Worm (Caenorhabditis elegans): ENCODE results near the gene C44B7.7.
A peak's percentile ranks its signal among the peaks of the same experiment; 100 is the strongest.

The C44B7.7 gene

ce11 chrII:6926054-6926453, 46.1 kb upstream of the C44B7.7 start:
- TF ChIP-seq nhr-2 (tag; optimal IDR thresholded peaks at IDR 0.05) (peak; percentile 76), sem-2 (GFP tag; optimal IDR thresholded peaks at IDR 0.05) (no peak), zip-8 (tag; optimal IDR thresholded peaks at IDR 0.05) (peak; percentile 20), bed-3 (GFP tag; optimal IDR thresholded peaks at IDR 0.05) (no peak), pha-4 (tag; optimal IDR thresholded peaks at IDR 0.05) (peak; percentile 57), unc-62 (GFP tag; optimal IDR thresholded peaks at IDR 0.05) (peak; percentile 27), ham-2 (GFP tag; optimal IDR thresholded peaks at IDR 0.05) (peak; percentile 65), elt-1 (tag; optimal IDR thresholded peaks at IDR 0.05; ENCODE audit: borderline replicate concordance, insufficient read depth) (no peak), lin-13 (tag; optimal IDR thresholded peaks at IDR 0.05) (peak; percentile 27), ceh-83 (GFP tag; optimal IDR thresholded peaks at IDR 0.05) (no peak), ceh-39 (tag; optimal IDR thresholded peaks at IDR 0.05) (peak; percentile 62)

- TF ChIP-seq lsy-2 (tag; optimal IDR thresholded peaks at IDR 0.05) (peak; percentile 40), nhr-237 (tag; optimal IDR thresholded peaks at IDR 0.05) (no peak)
Measured at ce11 chrII:6923792-6924191, 43.8 kb upstream of the C44B7.7 start.

- no peak for TF ChIP-seq elt-3 (tag; optimal IDR thresholded peaks at IDR 0.05)
- no peak for TF ChIP-seq ceh-83 (GFP tag; optimal IDR thresholded peaks at IDR 0.05)
Measured at ce11 chrII:6919363-6919851, 39.4 kb upstream of the C44B7.7 start, which contains the start of gene B0252.1. TSS of gene B0252.1 (plus strand) at chrII:6919680.

ce11 chrII:6918862-6919261, 38.9 kb upstream of the C44B7.7 start, which contains the start of gene B0252.5:
TSS of gene B0252.5 (minus strand) at chrII:6918878.
- TF ChIP-seq nhr-76 (tag; optimal IDR thresholded peaks at IDR 0.05) (no peak), nhr-28 (tag; optimal IDR thresholded peaks at IDR 0.05) (no peak), zip-8 (tag; optimal IDR thresholded peaks at IDR 0.05) (no peak), lsy-2 (tag; optimal IDR thresholded peaks at IDR 0.05) (no peak)

ce11 chrII:6917710-6918109, 37.7 kb upstream of the C44B7.7 start, which contains the start of gene B0252.11:
TSS of gene B0252.11 (minus strand) at chrII:6917810.
- TF ChIP-seq unc-62 (GFP tag; optimal IDR thresholded peaks at IDR 0.05) (no peak), mab-5 (tag; optimal IDR thresholded peaks at IDR 0.05) (no peak), nhr-237 (tag; optimal IDR thresholded peaks at IDR 0.05) (no peak), bed-3 (GFP tag; optimal IDR thresholded peaks at IDR 0.05) (no peak), tbx-8 (GFP tag; optimal IDR thresholded peaks at IDR 0.05) (no peak)

- TF ChIP-seq lin-32 (GFP tag; optimal IDR thresholded peaks at IDR 0.05) (no peak), ces-1 (GFP tag; optimal IDR thresholded peaks at IDR 0.05) (peak; percentile 13), lsy-2 (tag; optimal IDR thresholded peaks at IDR 0.05) (no peak), hlh-1 (tag; optimal IDR thresholded peaks at IDR 0.05) (no peak)
Measured at ce11 chrII:6915875-6916274, 35.9 kb upstream of the C44B7.7 start, which contains the start of gene B0252.8. TSS of gene B0252.8 (plus strand) at chrII:6916166.

- TF ChIP-seq nhr-76 (tag; optimal IDR thresholded peaks at IDR 0.05) (no peak), tbx-8 (GFP tag; optimal IDR thresholded peaks at IDR 0.05) (no peak), mep-1 (tag; optimal IDR thresholded peaks at IDR 0.05) (peak; percentile 13), ces-1 (GFP tag; optimal IDR thresholded peaks at IDR 0.05) (peak; percentile 37), drap-1 (GFP tag; optimal IDR thresholded peaks at IDR 0.05) (no peak), unc-39 (tag; optimal IDR thresholded peaks at IDR 0.05) (no peak), ham-2 (GFP tag; optimal IDR thresholded peaks at IDR 0.05) (no peak), M03D4.4 (tag; optimal IDR thresholded peaks at IDR 0.05) (no peak), mls-2 (tag; optimal IDR thresholded peaks at IDR 0.05) (no peak), zip-8 (tag; optimal IDR thresholded peaks at IDR 0.05) (no peak), pha-4 (tag; optimal IDR thresholded peaks at IDR 0.05) (no peak), lin-32 (GFP tag; optimal IDR thresholded peaks at IDR 0.05) (peak; percentile 30), unc-120 (tag; optimal IDR thresholded peaks at IDR 0.05; ENCODE audit: poor library complexity, severe bottlenecking) (no peak), cnd-1 (tag; optimal IDR thresholded peaks at IDR 0.05) (peak; percentile 62), flh-1 (GFP tag; optimal IDR thresholded peaks at IDR 0.05) (no peak), elt-1 (tag; optimal IDR thresholded peaks at IDR 0.05; ENCODE audit: borderline replicate concordance, insufficient read depth) (no peak), unc-62 (GFP tag; optimal IDR thresholded peaks at IDR 0.05) (no peak), snpc-4 (tag; optimal IDR thresholded peaks at IDR 0.05) (no peak), blmp-1 (tag; optimal IDR thresholded peaks at IDR 0.05) (no peak), ceh-83 (GFP tag; optimal IDR thresholded peaks at IDR 0.05) (no peak), ceh-39 (tag; optimal IDR thresholded peaks at IDR 0.05) (no peak)
Measured at ce11 chrII:6913309-6913708, 33.3 kb upstream of the C44B7.7 start, which contains the start of gene cyn-10. TSS of gene cyn-10 (minus strand) at chrII:6913365.

All from whole organism, mixed stage, embryonic.